Worm (Caenorhabditis elegans) whole organism, midembryonic: ENCODE results near the gene F21C10.7.

Experiments used
- T22C8.4 ChIP-seq: fragments of 200-800 bp; sonication (Bioruptor generic); IDR thresholded peaks from 2 replicates; pipeline ENCODE4 v1.3.6; 2022; ENCODE audit warnings: missing genetic modification characterization, missing compliant biosample characterization
- flt-1 ChIP-seq: fragments of 200-800 bp; sonication (Bioruptor generic); IDR thresholded peaks from 2 replicates; pipeline ENCODE4 v1.3.6; 2022; ENCODE audit warnings: missing genetic modification characterization, missing compliant biosample characterization
- klf-2 ChIP-seq: fragments of 200-800 bp; sonication (Bioruptor generic); conservative IDR thresholded peaks from 2 replicates; pipeline ENCODE4 v1.3.6; 2022; ENCODE audit warnings: missing genetic modification reagents, missing genetic modification characterization, missing compliant biosample characterization
- med-1 ChIP-seq: sonication (generic microtip); optimal IDR thresholded peaks from 2 replicates; lab custom pipeline; 2017; ENCODE audit warnings: missing genetic modification characterization, mild to moderate bottlenecking, missing compliant biosample characterization, antibody characterized with exemption, missing genetic modification reagents; ENCODE audit not compliant: insufficient read depth
- ztf-23 ChIP-seq: fragments of 200-800 bp; sonication (Bioruptor generic); IDR thresholded peaks from 2 replicates; pipeline ENCODE4 v1.3.6; 2022; ENCODE audit warnings: missing genetic modification reagents, missing genetic modification characterization, missing compliant biosample characterization
- ztf-29 ChIP-seq: fragments of 200-800 bp; sonication (Bioruptor generic); IDR thresholded peaks from 2 replicates; pipeline ENCODE4 v1.3.6; 2022; ENCODE audit warnings: missing genetic modification reagents, missing genetic modification characterization, missing compliant biosample characterization

DNA sequence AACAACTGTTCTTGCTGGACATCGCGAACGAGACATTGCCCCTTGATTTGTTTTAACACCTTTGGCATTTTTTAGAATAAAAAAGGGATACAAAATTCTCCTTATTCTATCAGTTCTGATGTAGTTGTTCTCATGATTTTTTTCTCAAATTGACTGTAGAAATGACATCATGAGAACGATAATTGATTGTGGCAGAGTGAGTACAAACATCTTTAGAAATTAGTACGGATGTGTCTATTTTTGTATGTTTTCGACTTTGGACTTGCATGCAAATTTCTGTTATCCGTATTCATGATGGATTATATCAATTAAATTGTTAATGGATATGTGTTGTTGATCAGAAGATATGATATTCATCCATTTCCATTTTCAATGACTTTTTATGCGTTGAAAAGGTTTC lies 35.6 kb downstream of the F21C10.7 start:
- TF ChIP-seq ztf-23 (no peak), flt-1 (GFP tag; lab: Robert Waterston, UW) (no peak), med-1 (no peak), ztf-29 (GFP tag; lab: Robert Waterston, UW) (no peak), T22C8.4 (GFP tag; lab: Robert Waterston, UW) (no peak), klf-2 (no peak)
